Fruit fly (Drosophila melanogaster) whole organism, prepupa: ENCODE data around the gene Tbcc.

ENCODE experiments used
- Blimp-1 ChIP-seq: fragments of 200-800 bp; sonication (Bioruptor generic); optimal IDR thresholded peaks from 3 replicates; lab custom pipeline; 2017; ENCODE audit warnings: missing biosample characterization, missing genetic modification characterization, mild to moderate bottlenecking, moderate library complexity, missing genetic modification reagents
- CG10669 ChIP-seq: fragments of 200-800 bp; sonication (Bioruptor generic); optimal IDR thresholded peaks from 3 replicates; lab custom pipeline; 2018; ENCODE audit warnings: missing biosample characterization, mild to moderate bottlenecking, missing genetic modification characterization, moderate library complexity
- CG11762 ChIP-seq: fragments of 200-800 bp; sonication (Bioruptor generic); optimal IDR thresholded peaks from 3 replicates; lab custom pipeline; 2016; ENCODE audit warnings: missing biosample characterization, missing genetic modification characterization; ENCODE audit not compliant: insufficient read depth
- CG1621 ChIP-seq: fragments of 200-800 bp; sonication (Bioruptor generic); optimal IDR thresholded peaks from 3 replicates; lab custom pipeline; 2018; ENCODE audit warnings: missing biosample characterization, mild to moderate bottlenecking, missing genetic modification characterization
- CG16779 ChIP-seq: fragments of 200-800 bp; sonication (Bioruptor generic); optimal IDR thresholded peaks from 3 replicates; lab custom pipeline; 2017; ENCODE audit warnings: missing biosample characterization, mild to moderate bottlenecking, missing genetic modification characterization
- CG3032 ChIP-seq: fragments of 200-800 bp; optimal IDR thresholded peaks from 2 replicates; lab custom pipeline; 2019; ENCODE audit warnings: missing biosample characterization, mild to moderate bottlenecking, missing genetic modification characterization, moderate library complexity
- CG31627 ChIP-seq: fragments of 200-800 bp; sonication (Bioruptor generic); optimal IDR thresholded peaks from 3 replicates; lab custom pipeline; 2016; ENCODE audit warnings: missing biosample characterization, missing genetic modification characterization
- CG32006 ChIP-seq: fragments of 200-800 bp; sonication (Bioruptor generic); optimal IDR thresholded peaks from 3 replicates; lab custom pipeline; 2017; ENCODE audit warnings: missing biosample characterization, mild to moderate bottlenecking, missing genetic modification characterization
- CG34406 ChIP-seq: fragments of 200-800 bp; sonication (Bioruptor generic); optimal IDR thresholded peaks from 3 replicates; lab custom pipeline; 2016; ENCODE audit warnings: missing biosample characterization, missing genetic modification characterization
- CG3919 ChIP-seq: fragments of 200-800 bp; sonication (Bioruptor generic); optimal IDR thresholded peaks from 3 replicates; lab custom pipeline; 2016; ENCODE audit warnings: missing biosample characterization, missing genetic modification characterization
- CG4318 ChIP-seq: fragments of 200-800 bp; sonication (Bioruptor generic); optimal IDR thresholded peaks from 3 replicates; lab custom pipeline; 2017; ENCODE audit warnings: missing biosample characterization, mild to moderate bottlenecking, missing genetic modification characterization
- CG6163 ChIP-seq: fragments of 200-800 bp; sonication (Bioruptor generic); IDR thresholded peaks from 3 replicates; pipeline ENCODE4 v1.3.6; 2022; ENCODE audit warnings: missing biosample characterization, missing genetic modification characterization
- CG6276 ChIP-seq: fragments of 200-800 bp; sonication (Bioruptor generic); optimal IDR thresholded peaks from 2 replicates; lab custom pipeline; 2017; ENCODE audit warnings: missing biosample characterization, mild to moderate bottlenecking, missing genetic modification characterization
- CG6792 ChIP-seq: fragments of 200-800 bp; sonication (Bioruptor generic); optimal IDR thresholded peaks from 3 replicates; lab custom pipeline; 2016; ENCODE audit warnings: missing biosample characterization, missing genetic modification characterization
- CG6808 ChIP-seq: fragments of 200-800 bp; sonication (Bioruptor generic); optimal IDR thresholded peaks from 3 replicates; lab custom pipeline; 2017; ENCODE audit warnings: missing biosample characterization, missing genetic modification characterization, mild to moderate bottlenecking, moderate library complexity, missing genetic modification reagents
- CG7368 ChIP-seq: fragments of 200-800 bp; sonication (Bioruptor generic); optimal IDR thresholded peaks from 3 replicates; lab custom pipeline; 2016; ENCODE audit warnings: missing biosample characterization, missing genetic modification characterization
- CG8119 ChIP-seq: fragments of 200-800 bp; sonication (Bioruptor generic); IDR thresholded peaks from 3 replicates; pipeline ENCODE4 v1.3.6; 2022; ENCODE audit warnings: missing biosample characterization, missing genetic modification characterization
- CG8319 ChIP-seq: fragments of 200-800 bp; sonication (Bioruptor generic); optimal IDR thresholded peaks from 3 replicates; lab custom pipeline; 2016; ENCODE audit warnings: missing biosample characterization, missing genetic modification characterization
- CG8632 ChIP-seq: fragments of 200-800 bp; sonication (Bioruptor generic); optimal IDR thresholded peaks from 3 replicates; lab custom pipeline; 2016; ENCODE audit warnings: missing biosample characterization, missing genetic modification characterization
- CG9139 ChIP-seq: fragments of 200-800 bp; sonication (Bioruptor generic); optimal IDR thresholded peaks from 3 replicates; lab custom pipeline; 2017; ENCODE audit warnings: missing biosample characterization, mild to moderate bottlenecking, missing genetic modification characterization
- Eip75B ChIP-seq: fragments of 200-800 bp; sonication (Bioruptor generic); optimal IDR thresholded peaks from 3 replicates; lab custom pipeline; 2016; ENCODE audit warnings: missing biosample characterization, missing genetic modification characterization
- Eip78C ChIP-seq: fragments of 200-800 bp; sonication (Bioruptor generic); peaks from one replicate; lab custom pipeline; 2016; ENCODE audit warnings: missing biosample characterization, missing genetic modification characterization
- Ets21C ChIP-seq: fragments of 200-800 bp; sonication (Bioruptor generic); optimal IDR thresholded peaks from 3 replicates; lab custom pipeline; 2016; ENCODE audit warnings: missing biosample characterization, missing genetic modification characterization
- Gug ChIP-seq: fragments of 200-800 bp; sonication (Bioruptor generic); IDR thresholded peaks from 2 replicates; pipeline ENCODE4 v1.3.6; 2022; ENCODE audit warnings: missing biosample characterization, missing genetic modification characterization
- Hr39 ChIP-seq: fragments of 200-800 bp; sonication (Bioruptor generic); optimal IDR thresholded peaks from 2 replicates; lab custom pipeline; 2016; ENCODE audit warnings: missing biosample characterization, missing genetic modification characterization
- Hr4 ChIP-seq: fragments of 200-800 bp; sonication (Bioruptor generic); optimal IDR thresholded peaks from 3 replicates; lab custom pipeline; 2016; ENCODE audit warnings: missing biosample characterization, missing genetic modification characterization
- Lpt ChIP-seq: fragments of 200-800 bp; sonication (Bioruptor generic); optimal IDR thresholded peaks from 3 replicates; lab custom pipeline; 2016; ENCODE audit warnings: missing biosample characterization, missing genetic modification characterization
- Met ChIP-seq: fragments of 200-800 bp; sonication (Bioruptor generic); optimal IDR thresholded peaks from 3 replicates; lab custom pipeline; 2016; ENCODE audit warnings: missing biosample characterization, missing genetic modification characterization
- Smox ChIP-seq: fragments of 200-800 bp; sonication (Bioruptor generic); optimal IDR thresholded peaks from 3 replicates; lab custom pipeline; 2016; ENCODE audit warnings: missing biosample characterization, missing genetic modification characterization
- Sox102F ChIP-seq: fragments of 200-800 bp; sonication (Bioruptor generic); optimal IDR thresholded peaks from 2 replicates; lab custom pipeline; 2016; ENCODE audit warnings: missing biosample characterization, mild to moderate bottlenecking, missing genetic modification characterization
- Sox14 ChIP-seq: fragments of 200-800 bp; sonication (Bioruptor generic); optimal IDR thresholded peaks from 3 replicates; lab custom pipeline; 2016; ENCODE audit warnings: missing biosample characterization, missing genetic modification characterization
- Sox15 ChIP-seq: fragments of 200-800 bp; sonication (Bioruptor generic); optimal IDR thresholded peaks from 3 replicates; lab custom pipeline; 2016; ENCODE audit warnings: missing biosample characterization, missing genetic modification characterization
- achi ChIP-seq: fragments of 200-800 bp; sonication (Bioruptor generic); optimal IDR thresholded peaks from 3 replicates; lab custom pipeline; 2016; ENCODE audit warnings: missing biosample characterization, missing genetic modification characterization
- acj6 ChIP-seq: fragments of 200-800 bp; sonication (Bioruptor generic); optimal IDR thresholded peaks from 3 replicates; lab custom pipeline; 2016; ENCODE audit warnings: missing biosample characterization, missing genetic modification characterization
- cyc ChIP-seq: fragments of 200-800 bp; sonication (Bioruptor generic); optimal IDR thresholded peaks from 3 replicates; lab custom pipeline; 2016; ENCODE audit warnings: missing biosample characterization, missing genetic modification characterization
- dac ChIP-seq: fragments of 200-800 bp; sonication (Bioruptor generic); optimal IDR thresholded peaks from 2 replicates; lab custom pipeline; 2017; ENCODE audit warnings: missing biosample characterization, mild to moderate bottlenecking, missing genetic modification characterization
- dsx ChIP-seq: fragments of 200-800 bp; optimal IDR thresholded peaks from 3 replicates; lab custom pipeline; 2019; ENCODE audit warnings: missing biosample characterization, mild to moderate bottlenecking, missing genetic modification characterization, moderate library complexity; ENCODE audit not compliant: poor library complexity, severe bottlenecking
- eg ChIP-seq: fragments of 200-800 bp; sonication (Bioruptor generic); IDR thresholded peaks from 3 replicates; pipeline ENCODE4 v1.3.6; 2022; ENCODE audit warnings: missing biosample characterization, missing genetic modification characterization
- fd59A ChIP-seq: fragments of 200-800 bp; sonication (Bioruptor generic); optimal IDR thresholded peaks from 2 replicates; lab custom pipeline; 2017; ENCODE audit warnings: missing biosample characterization, mild to moderate bottlenecking, missing genetic modification characterization, missing genetic modification reagents
- net ChIP-seq: fragments of 200-800 bp; sonication (Bioruptor generic); optimal IDR thresholded peaks from 3 replicates; lab custom pipeline; 2016; ENCODE audit warnings: missing biosample characterization, missing genetic modification characterization
- pdm3 ChIP-seq: fragments of 200-800 bp; sonication (Bioruptor generic); optimal IDR thresholded peaks from 3 replicates; lab custom pipeline; 2016; ENCODE audit warnings: missing biosample characterization, missing genetic modification characterization
- salr ChIP-seq, 2 experiments: fragments of 200-800 bp; sonication (Bioruptor generic); optimal IDR thresholded peaks; 3 replicates each; lab custom pipeline; 2016 to 2018; ENCODE audit warnings: missing biosample characterization in 2 of 2, missing genetic modification characterization in 2 of 2, mild to moderate bottlenecking in 1 of 2
- spab ChIP-seq: fragments of 200-800 bp; sonication (Bioruptor generic); optimal IDR thresholded peaks from 2 replicates; lab custom pipeline; 2017; ENCODE audit warnings: missing biosample characterization, mild to moderate bottlenecking, missing genetic modification characterization, missing genetic modification reagents
- ss ChIP-seq, 2 experiments: fragments of 200-800 bp; sonication (Bioruptor generic); optimal IDR thresholded peaks; 2 replicates in 1 of 2; 3 replicates in 1 of 2; lab custom pipeline; 2017 to 2018; ENCODE audit warnings: mild to moderate bottlenecking in 2 of 2, missing biosample characterization in 2 of 2, missing genetic modification characterization in 2 of 2, moderate library complexity in 1 of 2
- svp ChIP-seq: fragments of 200-800 bp; sonication (Bioruptor generic); peaks from one replicate; lab custom pipeline; 2016; ENCODE audit warnings: missing biosample characterization, missing genetic modification characterization
- vri ChIP-seq: fragments of 200-800 bp; sonication (Bioruptor generic); optimal IDR thresholded peaks from 3 replicates; lab custom pipeline; 2016; ENCODE audit warnings: missing biosample characterization, mild to moderate bottlenecking, missing genetic modification characterization

Tbcc gene

dm6 chr2L:4222002-4222920 is 34.7 kb upstream of the Tbcc start (continued):
- TF ChIP-seq Eip75B (GFP tag; lab: Kevin White, UChicago) (peak; percentile 87), CG1621 (peak; percentile 78), Hr4 (peak; percentile 83), CG3032 (tag; lab: Kevin White, UChicago) (peak; percentile 96), ss (GFP tag; optimal IDR thresholded peaks at IDR 0.05; lab: Kevin White, UChicago) (peak; percentile 64 to 80), Ets21C (GFP tag; lab: Kevin White, UChicago) (peak; percentile 61), CG34406 (GFP tag; lab: Kevin White, UChicago) (peak; percentile 49), svp (GFP tag; lab: Kevin White, UChicago) (peak; percentile 90), Smox (GFP tag; lab: Kevin White, UChicago) (peak; percentile 73), CG7368 (GFP tag; lab: Kevin White, UChicago) (peak; percentile 81), CG32006 (GFP tag; lab: Kevin White, UChicago) (peak; percentile 91), CG6808 (peak; percentile 96), Sox14 (GFP tag; lab: Kevin White, UChicago) (peak; percentile 93), CG6792 (GFP tag; lab: Kevin White, UChicago) (peak; percentile 85), Sox15 (GFP tag; lab: Kevin White, UChicago) (peak; percentile 59), fd59A (GFP tag; lab: Kevin White, UChicago) (peak; percentile 94), CG8632 (GFP tag; lab: Kevin White, UChicago) (peak; percentile 65), eg (GFP tag; lab: Robert Waterston, UW) (peak; percentile 66; the same call in 2 of the 3 replicates), Lpt (GFP tag; lab: Kevin White, UChicago) (peak; percentile 78), Gug (GFP tag; lab: Robert Waterston, UW) (peak; percentile 74), CG8319 (GFP tag; lab: Kevin White, UChicago) (peak; percentile 82), acj6 (GFP tag; lab: Kevin White, UChicago) (peak; percentile 79), CG10669 (GFP tag; lab: Kevin White, UChicago) (peak; percentile 94), CG6163 (peak; percentile 57), CG16779 (tag; lab: Kevin White, UChicago) (peak; percentile 73), vri (peak; percentile 57)

- peak; percentile 25 for TF ChIP-seq Eip78C (GFP tag; lab: Kevin White, UChicago)
- TF ChIP-seq Sox14 (GFP tag; lab: Kevin White, UChicago): no peak
- no peak for TF ChIP-seq Blimp-1 (GFP tag; lab: Kevin White, UChicago)
- TF ChIP-seq dsx (GFP tag; lab: Kevin White, UChicago): no peak
- no peak for TF ChIP-seq CG31627 (GFP tag; lab: Kevin White, UChicago)
- peak; percentile 7 for TF ChIP-seq Smox (GFP tag; lab: Kevin White, UChicago)
- TF ChIP-seq spab (GFP tag; lab: Kevin White, UChicago): no peak
- no peak for TF ChIP-seq achi
- TF ChIP-seq CG9139: no peak
- no peak for TF ChIP-seq CG34406 (GFP tag; lab: Kevin White, UChicago)
- peak in 1 of 2 experiments; percentile 12 for TF ChIP-seq ss (GFP tag; optimal IDR thresholded peaks at IDR 0.05; lab: Kevin White, UChicago)
- TF ChIP-seq CG6808: no peak
- no peak for TF ChIP-seq Sox102F
- no peak for TF ChIP-seq Eip75B (GFP tag; lab: Kevin White, UChicago)
- no peak for TF ChIP-seq Ets21C (GFP tag; lab: Kevin White, UChicago)
- TF ChIP-seq Gug (GFP tag; lab: Robert Waterston, UW): 0 out of 2 replicates have a peak, but pooled peaks have one; percentile 14
- no peak for TF ChIP-seq Hr39 (GFP tag; lab: Kevin White, UChicago)
- peak; percentile 32; the same call in 1 of the 3 replicates for TF ChIP-seq CG8119 (GFP tag; lab: Robert Waterston, UW)
- no peak for TF ChIP-seq Met (GFP tag; lab: Kevin White, UChicago)
- TF ChIP-seq salr (GFP tag; optimal IDR thresholded peaks at IDR 0.05; lab: Kevin White, UChicago): no peak
- no peak for TF ChIP-seq CG8632 (GFP tag; lab: Kevin White, UChicago)
- TF ChIP-seq pdm3 (GFP tag; lab: Kevin White, UChicago): no peak
- peak; percentile 23 for TF ChIP-seq CG3919
- TF ChIP-seq dac: no peak
- no peak for TF ChIP-seq cyc (GFP tag; lab: Kevin White, UChicago)
- no peak for TF ChIP-seq net (GFP tag; lab: Kevin White, UChicago)
- TF ChIP-seq CG11762 (GFP tag; lab: Kevin White, UChicago): no peak
- TF ChIP-seq CG4318: no peak
- TF ChIP-seq CG6276 (GFP tag; lab: Kevin White, UChicago): no peak
- TF ChIP-seq Lpt (GFP tag; lab: Kevin White, UChicago): no peak
Measured at dm6 chr2L:4221354-4222001, 33.9 kb upstream of the Tbcc start, which contains the start of gene ft. TSS of gene ft (minus strand) at chr2L:4221796.
